Worm (Caenorhabditis elegans): ENCODE results near the gene F22F7.8.

Gene F22F7.8

DNA sequence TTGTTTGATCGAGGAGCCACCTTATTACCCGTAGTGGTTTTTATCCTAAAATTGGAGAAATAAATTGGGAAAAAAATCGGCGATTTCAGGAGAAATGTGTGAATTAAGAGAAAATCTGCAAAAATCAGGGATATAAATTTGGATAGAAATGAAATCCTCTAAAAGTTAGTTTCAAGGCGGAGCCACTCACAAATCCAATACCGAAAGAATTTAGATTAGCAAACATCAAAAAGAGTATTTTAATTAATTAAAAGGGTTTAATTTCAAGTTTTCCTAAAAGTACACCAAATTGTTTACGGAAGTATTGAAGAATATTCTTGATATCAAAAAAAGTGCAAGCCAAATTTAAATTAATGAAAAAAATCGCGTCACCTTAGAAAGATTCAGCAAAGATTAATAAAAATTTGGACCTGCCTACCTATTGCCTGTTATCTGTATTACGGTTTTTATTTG, at the start of gene F22F7.8:
F22F7.8 (minus strand) TSS at position 51 of the 453 bp plus-strand sequence.
- TF ChIP-seq sptf-1 (tag; optimal IDR thresholded peaks at IDR 0.05), result no peak
- TF ChIP-seq ceh-43 (GFP tag; optimal IDR thresholded peaks at IDR 0.05), result no peak
- no peak for TF ChIP-seq lsy-2 (tag; optimal IDR thresholded peaks at IDR 0.05)
- TF ChIP-seq drap-1 (GFP tag; optimal IDR thresholded peaks at IDR 0.05), result no peak
- TF ChIP-seq sem-2 (GFP tag; optimal IDR thresholded peaks at IDR 0.05), result no peak
- no peak for TF ChIP-seq ces-1 (GFP tag; optimal IDR thresholded peaks at IDR 0.05)
- no peak for TF ChIP-seq pha-4 (tag; optimal IDR thresholded peaks at IDR 0.05)
- TF ChIP-seq tbx-8 (GFP tag; optimal IDR thresholded peaks at IDR 0.05), result no peak
- no peak for TF ChIP-seq ham-2 (GFP tag; optimal IDR thresholded peaks at IDR 0.05)

- TF ChIP-seq ces-1 (GFP tag; optimal IDR thresholded peaks at IDR 0.05), result no peak
- TF ChIP-seq nhr-76 (tag; optimal IDR thresholded peaks at IDR 0.05), result no peak
- no peak for TF ChIP-seq unc-62 (GFP tag; optimal IDR thresholded peaks at IDR 0.05)
- no peak for TF ChIP-seq unc-120 (tag; optimal IDR thresholded peaks at IDR 0.05; ENCODE audit: poor library complexity, severe bottlenecking)
- no peak for TF ChIP-seq elt-1 (tag; optimal IDR thresholded peaks at IDR 0.05; ENCODE audit: borderline replicate concordance, insufficient read depth)
- no peak for TF ChIP-seq cnd-1 (tag; optimal IDR thresholded peaks at IDR 0.05)
- TF ChIP-seq zip-8 (tag; optimal IDR thresholded peaks at IDR 0.05), result no peak
- TF ChIP-seq mls-2 (tag; optimal IDR thresholded peaks at IDR 0.05), result no peak
Observed at ce11 chrV:2166679-2167078, 44.9 kb upstream of the F22F7.8 start, which contains the start of gene srbc-19. Gene srbc-19 (minus strand): TSS chrV:2166779.

DNA sequence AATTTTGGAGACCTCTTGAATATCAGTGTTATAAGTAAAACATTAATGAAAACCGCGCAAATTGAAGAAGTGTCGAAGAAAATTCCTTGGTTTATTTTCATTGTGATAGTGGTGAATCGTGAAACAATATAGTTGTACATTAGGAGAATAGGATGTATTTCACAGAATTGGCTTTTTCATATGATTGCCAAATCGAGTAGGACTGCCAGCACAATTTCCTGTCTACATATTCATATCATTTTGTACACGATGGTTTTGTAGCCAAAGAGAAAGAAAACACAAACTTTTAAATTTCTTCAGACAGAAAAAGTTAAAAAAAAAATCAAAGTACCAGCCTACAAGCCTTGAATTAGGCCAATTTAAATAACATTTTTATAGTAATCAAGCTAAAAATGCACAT, 42.0 kb upstream of the F22F7.8 start, which contains the start of gene str-255:
str-255 (minus strand) TSS at position 101 of the 400 bp plus-strand sequence.
- TF ChIP-seq lin-13 (tag; optimal IDR thresholded peaks at IDR 0.05) (no peak), ceh-83 (GFP tag; optimal IDR thresholded peaks at IDR 0.05) (no peak), nhr-237 (tag; optimal IDR thresholded peaks at IDR 0.05) (no peak), elt-1 (tag; optimal IDR thresholded peaks at IDR 0.05; ENCODE audit: borderline replicate concordance, insufficient read depth) (no peak), drap-1 (GFP tag; optimal IDR thresholded peaks at IDR 0.05) (no peak), ztf-11 (tag; optimal IDR thresholded peaks at IDR 0.05) (no peak), mls-2 (tag; optimal IDR thresholded peaks at IDR 0.05) (no peak), lin-32 (GFP tag; optimal IDR thresholded peaks at IDR 0.05) (no peak), sem-2 (GFP tag; optimal IDR thresholded peaks at IDR 0.05) (no peak), nhr-2 (tag; optimal IDR thresholded peaks at IDR 0.05) (no peak), pha-4 (tag; optimal IDR thresholded peaks at IDR 0.05) (no peak), ceh-43 (GFP tag; optimal IDR thresholded peaks at IDR 0.05) (no peak), elt-3 (tag; optimal IDR thresholded peaks at IDR 0.05) (no peak), unc-120 (tag; optimal IDR thresholded peaks at IDR 0.05; ENCODE audit: poor library complexity, severe bottlenecking) (no peak), unc-62 (GFP tag; optimal IDR thresholded peaks at IDR 0.05) (no peak), nhr-28 (tag; optimal IDR thresholded peaks at IDR 0.05) (no peak), mep-1 (tag; optimal IDR thresholded peaks at IDR 0.05) (no peak), lsy-2 (tag; optimal IDR thresholded peaks at IDR 0.05) (no peak), zip-8 (tag; optimal IDR thresholded peaks at IDR 0.05) (no peak), ceh-39 (tag; optimal IDR thresholded peaks at IDR 0.05) (no peak)

DNA sequence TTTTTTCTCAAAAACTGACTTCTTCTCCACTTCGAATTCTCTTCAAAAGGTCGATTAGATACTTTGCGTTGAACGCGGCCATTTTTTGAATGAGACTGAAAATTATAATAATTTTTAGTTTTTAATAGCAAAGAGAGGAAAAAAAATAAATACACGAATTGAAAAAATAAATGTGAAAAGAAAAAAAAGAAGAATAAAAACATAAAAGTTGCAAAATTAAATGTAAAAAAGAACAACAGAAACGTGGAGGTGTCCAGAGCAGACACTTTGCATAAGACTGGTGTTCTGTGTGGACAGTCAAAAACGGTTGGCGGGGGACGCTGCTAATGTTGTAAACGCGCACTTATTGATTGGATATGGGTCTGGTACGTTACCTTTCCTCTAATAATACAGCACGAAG, 37.6 kb upstream of the F22F7.8 start, which contains the start of gene C45H4.14:
C45H4.14 (minus strand) TSS at position 101 of the 400 bp plus-strand sequence.
- TF ChIP-seq nhr-76 (tag; optimal IDR thresholded peaks at IDR 0.05) (no peak), zip-8 (tag; optimal IDR thresholded peaks at IDR 0.05) (no peak), lin-32 (GFP tag; optimal IDR thresholded peaks at IDR 0.05) (no peak)

DNA sequence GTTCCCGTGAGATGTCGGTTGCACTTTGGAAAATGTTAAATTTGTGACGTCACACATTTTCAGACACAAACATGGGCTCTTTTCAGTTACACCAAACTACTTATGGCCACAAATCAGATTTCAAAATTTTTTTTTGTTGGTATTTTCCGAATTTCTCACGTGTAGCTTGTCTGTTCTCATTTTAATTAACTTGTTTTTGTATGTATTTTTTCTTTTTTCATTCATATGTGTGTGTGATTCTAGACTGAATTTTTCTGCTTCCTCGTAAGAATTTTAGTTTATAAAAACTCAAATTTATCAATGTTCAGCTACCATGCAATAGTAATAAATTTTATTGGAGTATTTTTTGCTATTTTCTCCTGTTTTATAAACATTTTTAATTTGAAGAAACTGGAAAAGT, 35.1 kb upstream of the F22F7.8 start, which contains the start of gene srbc-22:
srbc-22 (plus strand) TSS at position 301 of the 400 bp plus-strand sequence.
- no peak for TF ChIP-seq unc-120 (tag; optimal IDR thresholded peaks at IDR 0.05; ENCODE audit: poor library complexity, severe bottlenecking)
- TF ChIP-seq zip-8 (tag; optimal IDR thresholded peaks at IDR 0.05), result peak; percentile 23
- TF ChIP-seq nhr-12 (tag; optimal IDR thresholded peaks at IDR 0.05), result no peak

DNA sequence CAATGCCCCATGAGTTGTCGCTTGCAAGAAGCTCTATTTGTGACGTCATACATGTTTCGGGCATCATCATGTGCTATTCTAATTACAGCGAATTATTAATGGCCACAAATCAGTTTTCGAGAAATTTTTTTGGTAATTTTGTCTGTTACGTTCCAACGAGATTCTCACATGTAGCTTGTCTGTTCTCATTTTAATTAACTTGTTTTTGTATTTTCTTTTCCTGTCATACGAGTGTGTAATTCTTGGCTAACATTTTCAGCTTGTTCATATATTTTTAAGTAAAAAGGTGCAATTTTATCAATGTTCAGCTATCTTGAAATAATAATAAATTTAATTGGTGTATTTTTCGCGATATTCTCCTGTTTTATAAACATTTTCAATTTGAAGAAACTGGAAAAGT, 33.5 kb upstream of the F22F7.8 start, which contains the start of gene srbc-21:
srbc-21 (plus strand) TSS at position 301 of the 400 bp plus-strand sequence.
- TF ChIP-seq ceh-39 (tag; optimal IDR thresholded peaks at IDR 0.05), result no peak
- peak; percentile 5 for TF ChIP-seq zip-8 (tag; optimal IDR thresholded peaks at IDR 0.05)
- TF ChIP-seq lin-32 (GFP tag; optimal IDR thresholded peaks at IDR 0.05), result no peak

Measured in whole organism, mixed stage, embryonic.